Worm (Caenorhabditis elegans) whole organism, L4/young adult: ENCODE results near the gene H06H21.11.

Experiments
- W03F9.2 ChIP-seq: fragments of 150-350 bp; optimal IDR thresholded peaks from 2 replicates; lab custom pipeline; 2014; ENCODE audit warnings: missing biosample characterization, missing genetic modification characterization
- dao-5 ChIP-seq: sonication (generic microtip); optimal IDR thresholded peaks from 2 replicates; lab custom pipeline; 2016; ENCODE audit warnings: missing genotype, missing genetic modification characterization, moderate library complexity, missing compliant biosample characterization
- him-1 ChIP-seq: sonication (generic microtip); optimal IDR thresholded peaks from 2 replicates; lab custom pipeline; 2016; ENCODE audit warnings: missing genotype, missing genetic modification reagents, missing genetic modification characterization, missing compliant biosample characterization

ce11 chrIV:4806486-4806885, 633 bp downstream of the H06H21.11 start, which contains the start of gene dpf-5:
- no peak for TF ChIP-seq W03F9.2 (tag; lab: Kevin White, UChicago)
- TF ChIP-seq dao-5 (tag; lab: Kevin White, UChicago) = no peak
- no peak for TF ChIP-seq him-1
